Fruit fly (Drosophila melanogaster) whole organism, embryonic: ENCODE measurements around the gene dj-1beta.

Experiments
- Aef1 ChIP-seq: fragments of 200-800 bp; sonication (Bioruptor generic); IDR thresholded peaks from 3 replicates; pipeline ENCODE4 v1.3.6; 2022; ENCODE audit warnings: missing biosample characterization, missing genetic modification characterization
- Asciz ChIP-seq: fragments of 200-800 bp; sonication (Bioruptor generic); optimal IDR thresholded peaks from 2 replicates; lab custom pipeline; 2017; ENCODE audit warnings: missing biosample characterization, mild to moderate bottlenecking, missing genetic modification characterization, missing genetic modification reagents
- CG10431 ChIP-seq: fragments of 200-800 bp; sonication (Bioruptor generic); optimal IDR thresholded peaks from 3 replicates; lab custom pipeline; 2018; ENCODE audit warnings: missing biosample characterization, mild to moderate bottlenecking, missing genetic modification characterization
- CG10462 ChIP-seq: fragments of 200-800 bp; sonication (Bioruptor generic); optimal IDR thresholded peaks from 2 replicates; lab custom pipeline; 2016; ENCODE audit warnings: missing biosample characterization, missing genetic modification characterization
- CG12299 ChIP-seq: fragments of 200-800 bp; sonication (Bioruptor generic); optimal IDR thresholded peaks from 2 replicates; lab custom pipeline; 2018; ENCODE audit warnings: missing biosample characterization, mild to moderate bottlenecking, missing genetic modification characterization
- CG1233 ChIP-seq: fragments of 200-800 bp; sonication (Bioruptor generic); optimal IDR thresholded peaks from 4 replicates; lab custom pipeline; 2018; ENCODE audit warnings: missing biosample characterization, mild to moderate bottlenecking, missing genetic modification characterization
- CG12744 ChIP-seq: fragments of 200-800 bp; sonication (Bioruptor generic); optimal IDR thresholded peaks from 2 replicates; lab custom pipeline; 2016; ENCODE audit warnings: missing biosample characterization, missing genetic modification characterization
- CG12942 ChIP-seq: fragments of 200-800 bp; sonication (Bioruptor generic); optimal IDR thresholded peaks from 3 replicates; lab custom pipeline; 2016; ENCODE audit warnings: missing biosample characterization, missing genetic modification characterization
- CG13123 ChIP-seq: fragments of 200-800 bp; sonication (Bioruptor generic); optimal IDR thresholded peaks from 2 replicates; lab custom pipeline; 2016; ENCODE audit warnings: missing biosample characterization, missing genetic modification characterization
- CG14965 ChIP-seq: fragments of 200-800 bp; sonication (Bioruptor generic); optimal IDR thresholded peaks from 2 replicates; lab custom pipeline; 2016; ENCODE audit warnings: missing biosample characterization, missing genetic modification characterization, borderline replicate concordance
- CG15073 ChIP-seq: fragments of 200-800 bp; sonication (Bioruptor generic); optimal IDR thresholded peaks from 2 replicates; lab custom pipeline; 2016; ENCODE audit warnings: missing biosample characterization, missing genetic modification characterization
- CG15696 ChIP-seq: fragments of 200-800 bp; sonication (Bioruptor generic); optimal IDR thresholded peaks from 2 replicates; lab custom pipeline; 2019; ENCODE audit warnings: missing biosample characterization, mild to moderate bottlenecking, missing genetic modification characterization, moderate library complexity
- CG2129 ChIP-seq: fragments of 200-800 bp; sonication (Bioruptor generic); IDR thresholded peaks from 2 replicates; pipeline ENCODE4 v1.3.6; 2022; ENCODE audit warnings: missing biosample characterization, missing genetic modification characterization; ENCODE audit not compliant: partially characterized antibody
- CG31441 ChIP-seq: fragments of 200-800 bp; sonication (Bioruptor generic); IDR thresholded peaks from 2 replicates; pipeline ENCODE4 v1.3.6; 2022; ENCODE audit warnings: missing biosample characterization, missing genetic modification characterization
- CG32772 ChIP-seq: fragments of 200-800 bp; sonication (Bioruptor generic); IDR thresholded peaks from 2 replicates; pipeline ENCODE4 v1.3.6; 2022; ENCODE audit warnings: missing biosample characterization, missing genetic modification characterization
- CG4707 ChIP-seq: fragments of 200-800 bp; sonication (Bioruptor generic); optimal IDR thresholded peaks from 2 replicates; lab custom pipeline; 2018; ENCODE audit warnings: missing biosample characterization, mild to moderate bottlenecking, missing genetic modification characterization, moderate library complexity
- CG6254 ChIP-seq: fragments of 200-800 bp; sonication (Bioruptor generic); optimal IDR thresholded peaks from 3 replicates; lab custom pipeline; 2017; ENCODE audit warnings: mild to moderate bottlenecking, missing biosample characterization, missing genetic modification reagents, missing genetic modification characterization
- CG7556 ChIP-seq: fragments of 200-800 bp; sonication (Bioruptor generic); optimal IDR thresholded peaks from 2 replicates; lab custom pipeline; 2017; ENCODE audit warnings: missing biosample characterization, mild to moderate bottlenecking, missing genetic modification characterization
- CG8944 ChIP-seq: fragments of 200-800 bp; sonication (Bioruptor generic); optimal IDR thresholded peaks from 3 replicates; lab custom pipeline; 2016; ENCODE audit warnings: missing biosample characterization, missing genetic modification characterization
- CG9609 ChIP-seq: fragments of 200-800 bp; sonication (Bioruptor generic); optimal IDR thresholded peaks from 3 replicates; lab custom pipeline; 2016; ENCODE audit warnings: missing biosample characterization, missing genetic modification characterization
- CG9932 ChIP-seq: fragments of 200-800 bp; sonication (Bioruptor generic); IDR thresholded peaks from 2 replicates; pipeline ENCODE4 v1.3.6; 2022; ENCODE audit warnings: missing biosample characterization, missing genetic modification characterization
- Dip2 ChIP-seq: fragments of 200-800 bp; sonication (Bioruptor generic); IDR thresholded peaks from 2 replicates; pipeline ENCODE4 v1.3.6; 2022; ENCODE audit warnings: missing biosample characterization, missing genetic modification characterization
- Hr3 ChIP-seq: fragments of 200-800 bp; sonication (Bioruptor generic); optimal IDR thresholded peaks from 3 replicates; lab custom pipeline; 2016; ENCODE audit warnings: missing biosample characterization, missing genetic modification characterization
- Jarid2 ChIP-seq: fragments of 200-800 bp; sonication (Bioruptor generic); optimal IDR thresholded peaks from 3 replicates; lab custom pipeline; 2017; ENCODE audit warnings: mild to moderate bottlenecking, missing biosample characterization, missing genetic modification reagents, missing genetic modification characterization
- Max ChIP-seq: fragments of 200-800 bp; sonication (Bioruptor generic); optimal IDR thresholded peaks from 2 replicates; lab custom pipeline; 2016; ENCODE audit warnings: missing biosample characterization, mild to moderate bottlenecking, missing genetic modification characterization
- Mes4 ChIP-seq: fragments of 200-800 bp; sonication (Bioruptor generic); optimal IDR thresholded peaks from 2 replicates; lab custom pipeline; 2016; ENCODE audit warnings: missing biosample characterization, missing genetic modification characterization
- Oaz ChIP-seq: fragments of 200-800 bp; sonication (Bioruptor generic); IDR thresholded peaks from 2 replicates; pipeline ENCODE4 v1.3.6; 2022; ENCODE audit warnings: missing biosample characterization, missing genetic modification characterization
- Opbp ChIP-seq: fragments of 200-800 bp; sonication (Bioruptor generic); IDR thresholded peaks from 3 replicates; pipeline ENCODE4 v1.3.6; 2022; ENCODE audit warnings: missing biosample characterization, missing genetic modification characterization; ENCODE audit not compliant: partially characterized antibody
- Scr ChIP-seq: fragments of 200-800 bp; sonication (Bioruptor generic); IDR thresholded peaks from 2 replicates; pipeline ENCODE4 v1.3.6; 2022; ENCODE audit warnings: missing biosample characterization, missing genetic modification characterization; ENCODE audit not compliant: partially characterized antibody
- aop ChIP-seq: fragments of 200-800 bp; sonication (Bioruptor generic); IDR thresholded peaks from 2 replicates; pipeline ENCODE4 v1.3.6; 2022; ENCODE audit warnings: missing biosample characterization, missing genetic modification characterization
- cato ChIP-seq: fragments of 200-800 bp; sonication (Bioruptor generic); optimal IDR thresholded peaks from 2 replicates; lab custom pipeline; 2016; ENCODE audit warnings: missing biosample characterization, missing genetic modification characterization, borderline replicate concordance
- fd3F ChIP-seq: fragments of 200-800 bp; sonication (Bioruptor generic); optimal IDR thresholded peaks from 2 replicates; lab custom pipeline; 2018; ENCODE audit warnings: missing biosample characterization, mild to moderate bottlenecking, missing genetic modification characterization, moderate library complexity
- fd64A ChIP-seq: fragments of 200-800 bp; sonication (Bioruptor generic); optimal IDR thresholded peaks from 3 replicates; lab custom pipeline; 2018; ENCODE audit warnings: missing biosample characterization, mild to moderate bottlenecking, missing genetic modification characterization
- fu2 ChIP-seq: fragments of 200-800 bp; sonication (Bioruptor generic); optimal IDR thresholded peaks from 2 replicates; lab custom pipeline; 2016; ENCODE audit warnings: missing biosample characterization, missing genetic modification characterization
- gro ChIP-seq: fragments of 200-800 bp; sonication (Bioruptor generic); optimal IDR thresholded peaks from 2 replicates; lab custom pipeline; 2016; ENCODE audit warnings: missing biosample characterization, missing genetic modification characterization
- insv ChIP-seq, 2 experiments: fragments of 200-800 bp; sonication (Bioruptor generic); optimal IDR thresholded peaks; 3 replicates each; lab custom pipeline; 2016 to 2018; ENCODE audit warnings: missing biosample characterization in 2 of 2, missing genetic modification characterization in 2 of 2
- jing ChIP-seq: fragments of 200-800 bp; sonication (Bioruptor generic); optimal IDR thresholded peaks from 2 replicates; lab custom pipeline; 2018; ENCODE audit warnings: missing biosample characterization, mild to moderate bottlenecking, missing genetic modification characterization
- jumu ChIP-seq: fragments of 200-800 bp; sonication (Bioruptor generic); optimal IDR thresholded peaks from 3 replicates; lab custom pipeline; 2016; ENCODE audit warnings: missing biosample characterization, missing genetic modification characterization
- ken ChIP-seq: fragments of 200-800 bp; sonication (Bioruptor generic); IDR thresholded peaks from 3 replicates; pipeline ENCODE4 v1.3.6; 2022; ENCODE audit warnings: missing biosample characterization, missing genetic modification characterization
- kni ChIP-seq: fragments of 200-800 bp; sonication (Bioruptor generic); optimal IDR thresholded peaks from 3 replicates; lab custom pipeline; 2017; ENCODE audit warnings: mild to moderate bottlenecking, missing biosample characterization, missing genetic modification reagents, missing genetic modification characterization
- onecut ChIP-seq: fragments of 200-800 bp; sonication (Bioruptor generic); IDR thresholded peaks from 2 replicates; pipeline ENCODE4 v1.3.6; 2022; ENCODE audit warnings: missing biosample characterization, missing genetic modification characterization
- pb ChIP-seq: fragments of 200-800 bp; sonication (Bioruptor generic); optimal IDR thresholded peaks from 3 replicates; lab custom pipeline; 2016; ENCODE audit warnings: missing biosample characterization, missing genetic modification characterization
- pita ChIP-seq: fragments of 200-800 bp; sonication (Bioruptor generic); optimal IDR thresholded peaks from 2 replicates; lab custom pipeline; 2017; ENCODE audit warnings: missing biosample characterization, mild to moderate bottlenecking, missing genetic modification characterization
- pros ChIP-seq: fragments of 200-800 bp; sonication (Bioruptor generic); optimal IDR thresholded peaks from 3 replicates; lab custom pipeline; 2019; ENCODE audit warnings: missing biosample characterization, mild to moderate bottlenecking, missing genetic modification characterization, moderate library complexity
- ranshi ChIP-seq: fragments of 200-800 bp; sonication (Bioruptor generic); IDR thresholded peaks from 2 replicates; pipeline ENCODE4 v1.3.6; 2022; ENCODE audit warnings: missing biosample characterization, missing genetic modification characterization
- salm ChIP-seq: fragments of 200-800 bp; sonication (Bioruptor generic); optimal IDR thresholded peaks from 2 replicates; lab custom pipeline; 2018; ENCODE audit warnings: missing biosample characterization, mild to moderate bottlenecking, missing genetic modification characterization
- schlank ChIP-seq: fragments of 200-800 bp; sonication (Bioruptor generic); optimal IDR thresholded peaks from 2 replicates; lab custom pipeline; 2018; ENCODE audit warnings: missing biosample characterization, mild to moderate bottlenecking, missing genetic modification characterization
- slp2 ChIP-seq: fragments of 200-800 bp; sonication (Bioruptor generic); optimal IDR thresholded peaks from 2 replicates; lab custom pipeline; 2016; ENCODE audit warnings: missing biosample characterization, missing genetic modification characterization
- sug ChIP-seq: fragments of 200-800 bp; optimal IDR thresholded peaks from 2 replicates; lab custom pipeline; 2019; ENCODE audit warnings: missing biosample characterization, mild to moderate bottlenecking, missing genetic modification characterization, moderate library complexity
- tll ChIP-seq, 2 experiments: fragments of 200-800 bp in 1 of 2; fragments of >200 bp in 1 of 2; sonication (Bioruptor generic) in 1 of 2; optimal IDR thresholded peaks; 2 replicates each; lab custom pipeline; 2017 to 2019; ENCODE audit warnings: missing biosample characterization in 2 of 2, missing genetic modification characterization in 2 of 2, mild to moderate bottlenecking in 1 of 2, moderate library complexity in 1 of 2

The dj-1beta gene

dm6 chr3R:30781661-30782120 lies 25.2 kb upstream of the dj-1beta start (continued):
- TF ChIP-seq cato (GFP tag; lab: Kevin White, UChicago) (peak; percentile 86), CG15073 (GFP tag; lab: Kevin White, UChicago) (peak; percentile 70), fu2 (peak; percentile 92), fd3F (GFP tag; lab: Kevin White, UChicago) (peak; percentile 88), slp2 (GFP tag; lab: Kevin White, UChicago) (peak; percentile 85), CG12299 (tag; lab: Kevin White, UChicago) (peak; percentile 86), ken (peak; percentile 95), Dip2 (GFP tag; lab: Robert Waterston, UW) (peak; percentile 47; the same call in 1 of the 2 replicates), CG9609 (GFP tag; lab: Kevin White, UChicago) (peak; percentile 95), jing (GFP tag; lab: Kevin White, UChicago) (peak; percentile 85), CG9932 (peak; percentile 79), kni (GFP tag; lab: Kevin White, UChicago) (peak; percentile 76), CG6254 (peak; percentile 77), sug (tag; lab: Kevin White, UChicago) (peak; percentile 95), CG12942 (GFP tag; lab: Kevin White, UChicago) (peak; percentile 86), pb (GFP tag; lab: Kevin White, UChicago) (peak; percentile 89), gro (GFP tag; lab: Kevin White, UChicago) (peak; percentile 87), CG1233 (GFP tag; lab: Kevin White, UChicago) (peak; percentile 92), Scr (GFP tag; lab: Robert Waterston, UW) (peak; percentile 31; the same call in 1 of the 2 replicates), CG10462 (peak; percentile 87), schlank (tag; lab: Kevin White, UChicago) (peak; percentile 79), CG14965 (GFP tag; lab: Kevin White, UChicago) (peak; percentile 71), CG32772 (peak; percentile 96), Oaz (GFP tag; lab: Robert Waterston, UW) (peak; percentile 57), salm (tag; lab: Kevin White, UChicago) (peak; percentile 86), Aef1 (GFP tag; lab: Robert Waterston, UW) (peak; percentile 93), Jarid2 (GFP tag; lab: Kevin White, UChicago) (peak; percentile 61), ranshi (GFP tag; lab: Robert Waterston, UW) (peak; percentile 96), CG31441 (peak; percentile 89), aop (GFP tag; lab: Robert Waterston, UW) (no peak), tll (GFP tag; optimal IDR thresholded peaks at IDR 0.05; lab: Kevin White, UChicago) (peak; percentile 53 to 91), Opbp (GFP tag; lab: Robert Waterston, UW) (peak; percentile 45; the same call in 2 of the 3 replicates), CG7556 (GFP tag; lab: Kevin White, UChicago) (peak; percentile 93), CG15696 (tag; lab: Kevin White, UChicago) (peak; percentile 98), CG13123 (GFP tag; lab: Kevin White, UChicago) (peak; percentile 87), Hr3 (peak; percentile 92), CG2129 (no peak), onecut (peak; percentile 90), pros (peak; percentile 13), pita (GFP tag; lab: Kevin White, UChicago) (no peak), Max (GFP tag; lab: Kevin White, UChicago) (peak; percentile 90), jumu (peak; percentile 96), fd64A (peak; percentile 71), CG8944 (GFP tag; lab: Kevin White, UChicago) (peak; percentile 94), CG4707 (GFP tag; lab: Kevin White, UChicago) (peak; percentile 73), CG10431 (peak; percentile 75), Asciz (GFP tag; lab: Kevin White, UChicago) (peak; percentile 66), Mes4 (GFP tag; lab: Kevin White, UChicago) (peak; percentile 87), insv (GFP tag; optimal IDR thresholded peaks at IDR 0.05; lab: Kevin White, UChicago) (peak; percentile 10 to 39), CG12744 (GFP tag; lab: Kevin White, UChicago) (peak; percentile 87)
